Worm (Caenorhabditis elegans): Measurements from ENCODE around the gene Y45G12B.2.

ce11 chrV:2677648-2678047, 16.9 kb upstream of the Y45G12B.2 start:
- TF ChIP-seq elt-4 (tag; optimal IDR thresholded peaks at IDR 0.05): no peak
- TF ChIP-seq K09A11.1 (tag; optimal IDR thresholded peaks at IDR 0.05; ENCODE audit: insufficient read depth): no peak
- TF ChIP-seq unc-55 (GFP tag; optimal IDR thresholded peaks at IDR 0.05): no peak
- no peak for TF ChIP-seq hlh-13 (GFP tag; optimal IDR thresholded peaks at IDR 0.05)
- TF ChIP-seq hlh-15 (tag; optimal IDR thresholded peaks at IDR 0.05): no peak
- no peak for TF ChIP-seq unc-42 (tag; optimal IDR thresholded peaks at IDR 0.05)
- no peak for TF ChIP-seq zip-5 (tag; optimal IDR thresholded peaks at IDR 0.05)
- TF ChIP-seq ama-1 (optimal IDR thresholded peaks at IDR 0.05): no peak
- TF ChIP-seq nhr-11 (tag; optimal IDR thresholded peaks at IDR 0.05): no peak
- no peak for TF ChIP-seq syd-9 (tag; optimal IDR thresholded peaks at IDR 0.05)
